Worm (Caenorhabditis elegans): ENCODE data around the gene K02E11.4.

The K02E11.4 gene

DNA sequence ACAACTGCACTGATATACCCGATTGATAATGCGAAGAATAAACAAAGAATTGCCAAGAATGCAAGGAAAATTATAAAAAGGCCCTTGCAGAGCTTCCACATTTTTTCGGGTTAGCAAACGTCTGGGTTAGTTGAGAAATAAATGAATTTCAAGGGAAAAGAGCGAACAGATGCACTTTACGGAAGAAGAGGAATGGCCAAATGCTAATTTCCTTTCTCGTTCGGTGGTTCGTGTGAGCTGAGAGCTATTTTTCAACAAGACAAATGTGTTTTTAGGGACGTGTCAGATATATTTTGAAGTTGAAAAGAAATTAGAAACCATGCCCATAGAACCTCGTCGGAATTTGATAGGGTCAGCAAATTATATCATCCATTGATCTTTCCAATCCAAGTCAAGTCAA, 12.9 kb upstream of the K02E11.4 start, which contains the start of gene F40G12.2:
Gene F40G12.2, minus strand, starts transcription at position 101 of the 400 bp plus-strand sequence.
- TF ChIP-seq ceh-27 (GFP tag; optimal IDR thresholded peaks at IDR 0.05) (no peak), K12H6.12 (tag; optimal IDR thresholded peaks at IDR 0.05) (no peak), sea-2 (GFP tag; IDR thresholded peaks at IDR 0.05) (no peak), Y79H2A.3 (GFP tag; conservative IDR thresholded peaks at IDR 0.05) (no peak), snpc-3.4 (tag; optimal IDR thresholded peaks at IDR 0.05) (no peak), repo-1 (tag; optimal IDR thresholded peaks at IDR 0.05) (no peak), B0261.1 (tag; optimal IDR thresholded peaks at IDR 0.05) (no peak), Y56A3A.18 (GFP tag; IDR thresholded peaks at IDR 0.05) (no peak), F57C9.4 (tag; optimal IDR thresholded peaks at IDR 0.05) (no peak), ceh-79 (tag; optimal IDR thresholded peaks at IDR 0.05) (no peak), cebp-1 (GFP tag; IDR thresholded peaks at IDR 0.05) (no peak), cebp-1 (tag; optimal IDR thresholded peaks at IDR 0.05) (no peak), madf-10 (tag; optimal IDR thresholded peaks at IDR 0.05) (no peak)

DNA sequence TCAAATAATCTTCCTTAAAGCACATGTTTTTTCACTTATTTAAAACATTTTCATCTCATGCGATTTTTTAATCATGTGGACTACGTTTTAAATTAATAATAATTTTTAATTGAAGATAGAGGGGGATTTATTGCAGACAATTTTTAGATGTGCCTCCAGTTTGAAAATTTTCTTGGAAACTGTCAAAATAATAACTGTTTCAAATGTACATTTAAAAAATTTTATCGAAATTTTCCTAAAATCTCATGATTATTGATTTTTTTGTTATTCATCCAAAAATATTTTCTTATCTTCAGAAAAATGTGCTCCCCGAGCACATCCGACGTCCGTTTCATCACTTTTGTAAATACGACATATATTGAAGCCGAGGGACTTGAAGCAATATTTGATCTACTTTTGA, 8.9 kb upstream of the K02E11.4 start, which contains the start of gene sre-8:
Gene sre-8, plus strand, starts transcription at position 301 of the 400 bp plus-strand sequence.
- TF ChIP-seq F10E7.11 (tag; optimal IDR thresholded peaks at IDR 0.05), result no peak
- TF ChIP-seq tbp1 (GFP tag; optimal IDR thresholded peaks at IDR 0.05), result no peak
- TF ChIP-seq egl-18 (GFP tag; IDR thresholded peaks at IDR 0.05), result no peak
- no peak for TF ChIP-seq die-1 (tag; optimal IDR thresholded peaks at IDR 0.05)
- no peak for TF ChIP-seq ccch-3 (GFP tag; optimal IDR thresholded peaks at IDR 0.05)
- no peak for TF ChIP-seq Y67H2A.10 (GFP tag; conservative IDR thresholded peaks at IDR 0.05)
- no peak for TF ChIP-seq madf-8 (GFP tag; conservative IDR thresholded peaks at IDR 0.05)

DNA sequence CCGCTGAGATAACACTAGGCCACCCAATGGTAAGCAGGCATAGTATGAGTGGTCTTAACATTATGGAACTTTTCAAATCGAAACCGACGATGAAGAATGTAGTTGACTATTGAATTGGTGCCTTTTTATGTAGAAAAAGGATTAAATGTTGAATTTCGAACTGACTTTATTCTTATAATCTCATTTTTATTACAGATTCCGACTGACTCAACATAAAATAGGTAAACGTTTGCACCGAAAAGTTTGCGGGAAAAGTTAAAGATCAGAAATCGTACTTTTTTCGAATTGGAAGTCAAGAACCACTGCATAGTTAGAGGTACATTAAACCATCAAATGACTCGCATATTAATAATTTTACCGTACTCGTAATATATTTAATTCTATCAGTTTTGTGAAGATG, 6.3 kb upstream of the K02E11.4 start, which contains the start of gene K02E11.7:
Gene K02E11.7, minus strand, starts transcription at position 101 of the 400 bp plus-strand sequence.
- no peak for TF ChIP-seq Y67H2A.10 (GFP tag; conservative IDR thresholded peaks at IDR 0.05)
- TF ChIP-seq mel-28 (tag; optimal IDR thresholded peaks at IDR 0.05; ENCODE audit: borderline replicate concordance), result no peak
- TF ChIP-seq F52B5.7 (tag; optimal IDR thresholded peaks at IDR 0.05), result no peak
- TF ChIP-seq nhr-80 (tag; optimal IDR thresholded peaks at IDR 0.05), result no peak
- no peak for TF ChIP-seq cebp-1 (GFP tag; IDR thresholded peaks at IDR 0.05)
- TF ChIP-seq cebp-1 (tag; optimal IDR thresholded peaks at IDR 0.05), result no peak
- no peak for TF ChIP-seq let-607 (tag; optimal IDR thresholded peaks at IDR 0.05)
- TF ChIP-seq him-1 (tag; optimal IDR thresholded peaks at IDR 0.05), result no peak

DNA sequence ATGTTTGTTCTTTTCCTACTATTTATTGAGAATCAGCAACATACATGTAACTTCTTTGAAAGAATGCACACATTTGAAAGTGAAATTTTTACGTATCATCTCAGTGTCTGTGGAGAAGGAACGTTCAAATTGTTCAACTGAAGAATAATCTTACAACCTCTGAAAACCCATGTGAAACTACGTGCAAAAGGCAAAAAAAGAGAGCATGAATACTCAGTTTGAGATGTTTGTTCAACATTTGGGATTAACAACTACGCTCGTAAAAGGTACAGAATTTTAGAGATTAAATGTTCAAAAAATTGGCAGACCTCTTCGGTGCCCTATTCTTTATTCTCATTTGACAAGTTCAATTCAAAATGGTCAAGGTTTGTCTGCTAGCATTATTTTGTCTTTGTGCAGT, 4.1 kb upstream of the K02E11.4 start, which contains the start of gene K02E11.5:
Gene K02E11.5, plus strand, starts transcription at position 301 of the 400 bp plus-strand sequence.
- TF ChIP-seq unc-130 (GFP tag; optimal IDR thresholded peaks at IDR 0.05) (no peak), hrde-1 (tag; optimal IDR thresholded peaks at IDR 0.05; ENCODE audit: borderline replicate concordance) (no peak), attf-5 (GFP tag; optimal IDR thresholded peaks at IDR 0.05) (no peak), egl-44 (GFP tag; IDR thresholded peaks at IDR 0.05) (no peak), snpc-4 (GFP tag; optimal IDR thresholded peaks at IDR 0.05) (no peak), snpc-4 (tag; optimal IDR thresholded peaks at IDR 0.05) (no peak), K11D2.4 (GFP tag; IDR thresholded peaks at IDR 0.05) (no peak), mel-28 (tag; optimal IDR thresholded peaks at IDR 0.05; ENCODE audit: borderline replicate concordance) (no peak), ztf-22 (GFP tag; optimal IDR thresholded peaks at IDR 0.05) (no peak), nfyb-1 (GFP tag; IDR thresholded peaks at IDR 0.05) (no peak), lsy-27 (tag; optimal IDR thresholded peaks at IDR 0.05; ENCODE audit: borderline replicate concordance, insufficient read depth) (no peak), T07F8.4 (tag; optimal IDR thresholded peaks at IDR 0.05) (no peak), nhr-27 (tag; optimal IDR thresholded peaks at IDR 0.05) (no peak), madf-8 (GFP tag; conservative IDR thresholded peaks at IDR 0.05) (no peak), Y56A3A.18 (GFP tag; IDR thresholded peaks at IDR 0.05) (no peak)

All from whole organism, young adult.